Fruit fly (Drosophila melanogaster): ENCODE results near the gene CG42264.
A peak's percentile ranks its signal among the peaks of the same experiment; 100 is the strongest.

CG42264 gene

DNA sequence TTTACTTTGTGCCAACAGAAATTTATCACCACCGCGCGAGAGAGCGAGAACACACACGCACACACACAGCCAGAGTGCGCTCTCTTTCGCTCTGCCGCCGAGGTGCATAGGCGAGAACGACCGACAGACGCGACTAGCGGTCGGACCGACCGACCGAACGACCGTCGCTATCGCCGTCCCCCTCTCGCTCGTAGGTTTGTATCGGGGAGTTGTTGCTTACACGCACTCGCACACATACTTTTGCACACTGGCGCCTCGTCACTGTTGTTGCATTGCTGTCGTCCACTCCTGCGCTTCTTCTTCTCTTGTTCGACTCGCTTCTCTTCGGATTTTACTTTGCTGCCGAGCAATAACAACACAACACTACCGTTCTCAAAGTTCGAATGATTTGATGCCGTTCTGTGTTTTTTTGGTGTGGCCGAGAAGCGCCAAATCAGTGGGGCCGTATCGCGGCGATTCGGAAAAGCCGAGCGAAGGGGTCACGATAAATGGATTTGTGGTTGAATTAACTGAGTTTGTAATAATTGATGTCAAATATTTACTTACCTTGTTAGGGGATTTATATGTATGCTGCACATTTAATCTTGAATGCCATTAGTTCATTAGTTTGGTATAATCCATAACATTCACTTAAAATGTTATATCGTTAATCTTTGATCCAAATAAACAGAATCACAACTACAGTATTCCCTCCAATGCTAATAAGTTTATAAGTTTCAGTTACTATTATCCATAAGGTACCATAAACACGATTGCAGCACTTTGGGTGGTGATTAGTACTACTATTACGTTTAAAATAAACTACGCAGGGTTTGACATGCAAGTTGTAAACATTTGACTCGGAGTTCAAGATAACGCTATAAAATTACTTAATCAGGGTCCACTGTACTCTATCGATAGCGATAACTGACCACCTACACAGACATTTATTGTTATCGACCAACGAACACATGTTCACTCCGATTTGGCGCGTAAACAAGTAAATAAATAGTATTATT, 29.3 kb downstream of the CG42264 start, which contains the start of the genes IntS6 and Rtel1 (continued):
- peak; percentile 81 for TF ChIP-seq CG17328 (GFP tag; IDR thresholded peaks at IDR 0.05)
- peak; percentile 90 for TF ChIP-seq fu2 (GFP tag; optimal IDR thresholded peaks at IDR 0.05)
- TF ChIP-seq Antp (GFP tag; optimal IDR thresholded peaks at IDR 0.05), result peak; percentile 94
- peak; percentile 69 for TF ChIP-seq Ravus (GFP tag; IDR thresholded peaks at IDR 0.05)
- TF ChIP-seq mld (GFP tag; IDR thresholded peaks at IDR 0.05; ENCODE audit: partially characterized antibody), result no peak
- TF ChIP-seq CG15073 (GFP tag; optimal IDR thresholded peaks at IDR 0.05), result peak; percentile 38
- TF ChIP-seq CG17612 (GFP tag; IDR thresholded peaks at IDR 0.05), result peak; percentile 80
- peak; percentile 73 for TF ChIP-seq CG18011 (GFP tag; optimal IDR thresholded peaks at IDR 0.05)
- TF ChIP-seq Elba2 (GFP tag; optimal IDR thresholded peaks at IDR 0.05), result peak; percentile 39
- TF ChIP-seq CG11247 (GFP tag; IDR thresholded peaks at IDR 0.05), result peak; percentile 82
- peak; percentile 97 for TF ChIP-seq mirr (GFP tag; optimal IDR thresholded peaks at IDR 0.05)
- peak; percentile 84 for TF ChIP-seq CG10654 (GFP tag; optimal IDR thresholded peaks at IDR 0.05)
- peak; percentile 87 for TF ChIP-seq CG18262 (tag; optimal IDR thresholded peaks at IDR 0.05)
- peak; percentile 86 for TF ChIP-seq Taf1 (GFP tag; IDR thresholded peaks at IDR 0.05)
- peak; percentile 80 for TF ChIP-seq CG7357 (GFP tag; IDR thresholded peaks at IDR 0.05)
- TF ChIP-seq fru (optimal IDR thresholded peaks at IDR 0.05), result no peak
- no peak for TF ChIP-seq CG2129 (GFP tag; IDR thresholded peaks at IDR 0.05; ENCODE audit: partially characterized antibody)
- peak; percentile 89 for TF ChIP-seq CG13624 (GFP tag; optimal IDR thresholded peaks at IDR 0.05)
- no peak for TF ChIP-seq ftz-f1 (GFP tag; optimal IDR thresholded peaks at IDR 0.05)
- peak; percentile 61 for TF ChIP-seq sd (tag; optimal IDR thresholded peaks at IDR 0.05)
- peak; percentile 83 for TF ChIP-seq CG8765 (GFP tag; IDR thresholded peaks at IDR 0.05)
- TF ChIP-seq ash1 (GFP tag; optimal IDR thresholded peaks at IDR 0.05), result peak; percentile 14
- TF ChIP-seq CG4617 (GFP tag; optimal IDR thresholded peaks at IDR 0.05; ENCODE audit: borderline replicate concordance), result peak; percentile 74
- TF ChIP-seq Vsx1 (GFP tag; optimal IDR thresholded peaks at IDR 0.05), result peak; percentile 60
- peak; percentile 81 for TF ChIP-seq CG16779 (GFP tag; IDR thresholded peaks at IDR 0.05)
- peak; percentile 72 for TF ChIP-seq danr (GFP tag; IDR thresholded peaks at IDR 0.05)
- peak; percentile 70 for TF ChIP-seq CG10274 (GFP tag; optimal IDR thresholded peaks at IDR 0.05)
- TF ChIP-seq Jarid2 (GFP tag; optimal IDR thresholded peaks at IDR 0.05), result peak; percentile 47
- TF ChIP-seq CG2120 (GFP tag; optimal IDR thresholded peaks at IDR 0.05), result peak; percentile 96
- TF ChIP-seq CG13296 (GFP tag; optimal IDR thresholded peaks at IDR 0.05), result peak; percentile 86
- TF ChIP-seq CG17186 (GFP tag; optimal IDR thresholded peaks at IDR 0.05), result peak; percentile 76
- TF ChIP-seq odd (GFP tag; optimal IDR thresholded peaks at IDR 0.05), result peak; percentile 75
- peak; percentile 82 for TF ChIP-seq zfh1 (GFP tag; IDR thresholded peaks at IDR 0.05)
- peak; percentile 78 for TF ChIP-seq Awh (GFP tag; IDR thresholded peaks at IDR 0.05)
- TF ChIP-seq Gug (GFP tag; IDR thresholded peaks at IDR 0.05), result peak; percentile 90
- peak; percentile 60 for TF ChIP-seq sqz (GFP tag; optimal IDR thresholded peaks at IDR 0.05)
- peak; percentile 87 for TF ChIP-seq zen (tag; optimal IDR thresholded peaks at IDR 0.05)
- peak; percentile 79 for TF ChIP-seq CG3838 (GFP tag; optimal IDR thresholded peaks at IDR 0.05)
- peak; percentile 89 for TF ChIP-seq CG18619 (GFP tag; optimal IDR thresholded peaks at IDR 0.05)
- peak; percentile 78 for TF ChIP-seq jing (GFP tag; optimal IDR thresholded peaks at IDR 0.05)
- peak; percentile 62 for TF ChIP-seq E2f2 (GFP tag; IDR thresholded peaks at IDR 0.05)
- TF ChIP-seq ssp (GFP tag; IDR thresholded peaks at IDR 0.05), result peak; percentile 78
- peak; percentile 80 for TF ChIP-seq nerfin-1 (tag; optimal IDR thresholded peaks at IDR 0.05)
- peak; percentile 84 for TF ChIP-seq CG8290 (GFP tag; optimal IDR thresholded peaks at IDR 0.05)
- TF ChIP-seq CG8290 (tag; optimal IDR thresholded peaks at IDR 0.05), result peak in 1 of 2 experiments; percentile 97
- TF ChIP-seq CG11696 (GFP tag; IDR thresholded peaks at IDR 0.05), result peak; percentile 37; the same call in 1 of the 2 replicates
- TF ChIP-seq CG9932 (GFP tag; IDR thresholded peaks at IDR 0.05), result peak; percentile 94
- TF ChIP-seq Ets97D (GFP tag; optimal IDR thresholded peaks at IDR 0.05), result peak; percentile 73
- TF ChIP-seq CG2116 (GFP tag; optimal IDR thresholded peaks at IDR 0.05), result peak; percentile 52
